Worm (Caenorhabditis elegans) whole organism, early embryonic: Measurements from ENCODE around the gene Y43B11AR.3.

Experiments
- B0310.2 ChIP-seq: sonication (generic microtip); optimal IDR thresholded peaks from 2 replicates; lab custom pipeline; 2016; ENCODE audit warnings: mild to moderate bottlenecking, missing genetic modification characterization, missing compliant biosample characterization
- F13C5.2 ChIP-seq: sonication (generic microtip); optimal IDR thresholded peaks from 2 replicates; lab custom pipeline; 2017; ENCODE audit warnings: mild to moderate bottlenecking, missing genetic modification characterization, inconsistent platforms, missing compliant biosample characterization
- aly-1 ChIP-seq: sonication (generic microtip); optimal IDR thresholded peaks from 2 replicates; lab custom pipeline; 2016; ENCODE audit warnings: missing genetic modification characterization, missing compliant biosample characterization
- ama-1 ChIP-seq: fragments of 150-350 bp; optimal IDR thresholded peaks from 2 replicates; lab custom pipeline; 2014
- ceh-13 ChIP-seq: fragments of 200-800 bp; sonication (Bioruptor generic); optimal IDR thresholded peaks from 2 replicates; lab custom pipeline; 2018; ENCODE audit warnings: mild to moderate bottlenecking, missing genetic modification characterization, missing compliant biosample characterization
- ceh-36 ChIP-seq: sonication (generic microtip); optimal IDR thresholded peaks from 2 replicates; lab custom pipeline; 2016; ENCODE audit warnings: missing genetic modification characterization, inconsistent platforms, missing compliant biosample characterization
- ets-7 ChIP-seq: sonication (generic microtip); optimal IDR thresholded peaks from 2 replicates; lab custom pipeline; 2016; ENCODE audit warnings: missing genotype, missing genetic modification characterization, missing compliant biosample characterization
- flt-1 ChIP-seq: fragments of 200-800 bp; sonication (Bioruptor generic); IDR thresholded peaks from 2 replicates; pipeline ENCODE4 v1.3.6; 2022; ENCODE audit warnings: missing genetic modification characterization, missing compliant biosample characterization
- hmbx-1 ChIP-seq: sonication (generic microtip); optimal IDR thresholded peaks from 2 replicates; lab custom pipeline; 2016; ENCODE audit warnings: mild to moderate bottlenecking, missing genetic modification characterization, missing compliant biosample characterization
- hmg-4 ChIP-seq: fragments of 200-800 bp; sonication (Bioruptor generic); optimal IDR thresholded peaks from 2 replicates; lab custom pipeline; 2018; ENCODE audit warnings: mild to moderate bottlenecking, missing genetic modification characterization, missing compliant biosample characterization
- hnd-1 ChIP-seq: sonication (generic microtip); optimal IDR thresholded peaks from 2 replicates; lab custom pipeline; 2016; ENCODE audit warnings: missing genetic modification characterization, missing compliant biosample characterization
- pes-1 ChIP-seq: fragments of 200-800 bp; sonication (Bioruptor generic); IDR thresholded peaks from 2 replicates; pipeline ENCODE4 v1.3.6; 2022; ENCODE audit warnings: missing genetic modification reagents, missing genetic modification characterization, missing compliant biosample characterization
- scrt-1 ChIP-seq: fragments of 200-800 bp; sonication (Bioruptor generic); IDR thresholded peaks from 2 replicates; pipeline ENCODE4 v1.3.6; 2022; ENCODE audit warnings: missing genetic modification characterization, missing compliant biosample characterization
- sea-1 ChIP-seq: fragments of 200-800 bp; sonication (Bioruptor generic); conservative IDR thresholded peaks from 2 replicates; pipeline ENCODE4 v1.3.6; 2022; ENCODE audit warnings: missing genetic modification characterization, missing compliant biosample characterization
- tbx-11 ChIP-seq: fragments of 200-800 bp; sonication (Bioruptor generic); IDR thresholded peaks from 2 replicates; pipeline ENCODE4 v1.3.6; 2022; ENCODE audit warnings: missing genetic modification characterization, missing compliant biosample characterization
- tbx-37 ChIP-seq: fragments of 200-800 bp; sonication (Bioruptor generic); conservative IDR thresholded peaks from 2 replicates; pipeline ENCODE4 v1.3.6; 2022; ENCODE audit warnings: missing genetic modification reagents, missing genetic modification characterization, missing compliant biosample characterization
- tra-4 ChIP-seq: sonication (generic microtip); optimal IDR thresholded peaks from 2 replicates; lab custom pipeline; 2017; ENCODE audit warnings: missing genetic modification characterization, missing compliant biosample characterization

Y43B11AR.3 gene

ce11 chrIV:7045362-7045936 is 38.1 kb downstream of the Y43B11AR.3 start:
- no peak for TF ChIP-seq F13C5.2 (tag; lab: Kevin White, UChicago)

- TF ChIP-seq ets-7 (tag; lab: Kevin White, UChicago) = no peak
- TF ChIP-seq hnd-1 (tag; lab: Kevin White, UChicago) = no peak
- TF ChIP-seq tbx-37 (GFP tag; lab: Robert Waterston, UW) = no peak
- no peak for TF ChIP-seq tra-4 (tag; lab: Kevin White, UChicago)
- no peak for TF ChIP-seq B0310.2 (tag; lab: Kevin White, UChicago)
- no peak for TF ChIP-seq ama-1 (lab: Kevin White, UChicago)
- TF ChIP-seq hmg-4 (GFP tag; lab: Kevin White, UChicago) = no peak
- TF ChIP-seq ceh-13 (GFP tag; lab: Kevin White, UChicago) = no peak
- no peak for TF ChIP-seq ceh-36 (tag; lab: Kevin White, UChicago)
- TF ChIP-seq flt-1 (GFP tag; lab: Robert Waterston, UW) = no peak
- no peak for TF ChIP-seq aly-1 (tag; lab: Kevin White, UChicago)
- TF ChIP-seq sea-1 (GFP tag; lab: Robert Waterston, UW) = no peak
- TF ChIP-seq pes-1 = no peak
- TF ChIP-seq hmbx-1 (tag; lab: Kevin White, UChicago) = no peak
- no peak for TF ChIP-seq F13C5.2 (tag; lab: Kevin White, UChicago)
- TF ChIP-seq scrt-1 (GFP tag; lab: Robert Waterston, UW) = no peak
These were observed 38.9 kb downstream of the Y43B11AR.3 start, which contains the start of gene tin-9.1 for ce11 chrIV:7044552-7045139. tin-9.1 (minus strand) TSS chrIV:7044602.

- TF ChIP-seq aly-1 (tag; lab: Kevin White, UChicago) (no peak), scrt-1 (GFP tag; lab: Robert Waterston, UW) (no peak)
These were observed 40.1 kb downstream of the Y43B11AR.3 start for ce11 chrIV:7043430-7043829.

ce11 chrIV:7039476-7040261 is 43.8 kb downstream of the Y43B11AR.3 start, which contains the start of the genes cogc-2 and klp-18:
cogc-2 (minus strand) TSS chrIV:7039580.
klp-18 (plus strand) TSS chrIV:7040211.
- TF ChIP-seq tra-4 (tag; lab: Kevin White, UChicago) (no peak), sea-1 (GFP tag; lab: Robert Waterston, UW) (no peak; the same call in 1 of the 2 replicates), scrt-1 (GFP tag; lab: Robert Waterston, UW) (peak; percentile 76), hnd-1 (tag; lab: Kevin White, UChicago) (peak; percentile 26), ceh-36 (tag; lab: Kevin White, UChicago) (peak; percentile 23), ama-1 (lab: Kevin White, UChicago) (no peak), F13C5.2 (tag; lab: Kevin White, UChicago) (peak; percentile 89), ets-7 (tag; lab: Kevin White, UChicago) (peak; percentile 17), tbx-37 (GFP tag; lab: Robert Waterston, UW) (peak; percentile 56), ceh-13 (GFP tag; lab: Kevin White, UChicago) (peak; percentile 2), hmbx-1 (tag; lab: Kevin White, UChicago) (peak; percentile 7), aly-1 (tag; lab: Kevin White, UChicago) (peak; percentile 38), pes-1 (peak; percentile 72), hmg-4 (GFP tag; lab: Kevin White, UChicago) (peak; percentile 70), tbx-11 (GFP tag; lab: Robert Waterston, UW) (peak; percentile 50; the same call in 1 of the 2 replicates), B0310.2 (tag; lab: Kevin White, UChicago) (no peak), flt-1 (GFP tag; lab: Robert Waterston, UW) (no peak; the same call in 1 of the 2 replicates)

- TF ChIP-seq pes-1 (no peak), F13C5.2 (tag; lab: Kevin White, UChicago) (no peak), scrt-1 (GFP tag; lab: Robert Waterston, UW) (no peak), sea-1 (GFP tag; lab: Robert Waterston, UW) (no peak), tbx-37 (GFP tag; lab: Robert Waterston, UW) (no peak), aly-1 (tag; lab: Kevin White, UChicago) (no peak), hnd-1 (tag; lab: Kevin White, UChicago) (no peak), hmbx-1 (tag; lab: Kevin White, UChicago) (no peak), B0310.2 (tag; lab: Kevin White, UChicago) (no peak), ets-7 (tag; lab: Kevin White, UChicago) (no peak), tbx-11 (GFP tag; lab: Robert Waterston, UW) (no peak), tra-4 (tag; lab: Kevin White, UChicago) (no peak), ama-1 (lab: Kevin White, UChicago) (no peak), ceh-36 (tag; lab: Kevin White, UChicago) (no peak), hmg-4 (GFP tag; lab: Kevin White, UChicago) (no peak), ceh-13 (GFP tag; lab: Kevin White, UChicago) (no peak)
These were observed 46.7 kb downstream of the Y43B11AR.3 start, which contains the start of gene ufl-1 for ce11 chrIV:7036790-7037189. ufl-1 (minus strand) TSS chrIV:7036859.

ce11 chrIV:7035823-7036222 is 47.7 kb downstream of the Y43B11AR.3 start, which contains the start of gene C06G3.3:
C06G3.3 (plus strand) TSS chrIV:7036123.
- no peak for TF ChIP-seq B0310.2 (tag; lab: Kevin White, UChicago)
- no peak for TF ChIP-seq tbx-11 (GFP tag; lab: Robert Waterston, UW)
- no peak for TF ChIP-seq tra-4 (tag; lab: Kevin White, UChicago)
- no peak for TF ChIP-seq ets-7 (tag; lab: Kevin White, UChicago)
